Worm (Caenorhabditis elegans) whole organism, mixed stage, embryonic: Measurements from ENCODE around the gene R04A9.1.

Source experiments
- M03D4.4 ChIP-seq: sonication (generic microtip); optimal IDR thresholded peaks from 2 replicates; lab custom pipeline; 2017; ENCODE audit warnings: mild to moderate bottlenecking, missing genetic modification characterization, missing compliant biosample characterization
- bed-3 ChIP-seq: fragments of 200-800 bp; sonication (Bioruptor generic); optimal IDR thresholded peaks from 3 replicates; lab custom pipeline; 2018; ENCODE audit warnings: mild to moderate bottlenecking, missing genetic modification characterization, moderate library complexity, missing compliant biosample characterization
- blmp-1 ChIP-seq: fragments of 150-350 bp; optimal IDR thresholded peaks from 2 replicates; lab custom pipeline; 2014; ENCODE audit warnings: missing biosample characterization, missing genetic modification characterization
- ceh-39 ChIP-seq: fragments of 150-350 bp; optimal IDR thresholded peaks from 2 replicates; lab custom pipeline; 2014; ENCODE audit warnings: missing biosample characterization, missing genetic modification characterization
- ceh-43 ChIP-seq: fragments of 200-800 bp; sonication (Bioruptor generic); optimal IDR thresholded peaks from 2 replicates; lab custom pipeline; 2018; ENCODE audit warnings: mild to moderate bottlenecking, missing genetic modification characterization, moderate library complexity, missing compliant biosample characterization
- ceh-83 ChIP-seq: fragments of 200-800 bp; sonication (Bioruptor generic); optimal IDR thresholded peaks from 2 replicates; lab custom pipeline; 2018; ENCODE audit warnings: mild to moderate bottlenecking, missing genetic modification characterization, missing compliant biosample characterization
- ces-1 ChIP-seq: fragments of 150-350 bp; optimal IDR thresholded peaks from 2 replicates; lab custom pipeline; 2014; ENCODE audit warnings: missing biosample characterization, missing genetic modification reagents, missing genetic modification characterization
- cnd-1 ChIP-seq: fragments of 200-800 bp; sonication (Bioruptor generic); optimal IDR thresholded peaks from 2 replicates; lab custom pipeline; 2018; ENCODE audit warnings: mild to moderate bottlenecking, missing genetic modification characterization, missing compliant biosample characterization
- drap-1 ChIP-seq: fragments of 200-800 bp; sonication (Bioruptor generic); optimal IDR thresholded peaks from 3 replicates; lab custom pipeline; 2018; ENCODE audit warnings: mild to moderate bottlenecking, missing genetic modification characterization, missing compliant biosample characterization
- elt-1 ChIP-seq: sonication (generic microtip); optimal IDR thresholded peaks from 2 replicates; lab custom pipeline; 2017; ENCODE audit warnings: missing genetic modification characterization, mild to moderate bottlenecking, missing compliant biosample characterization, antibody characterized with exemption, moderate library complexity, borderline replicate concordance; ENCODE audit not compliant: insufficient read depth
- elt-3 ChIP-seq: fragments of 150-350 bp; optimal IDR thresholded peaks from 2 replicates; lab custom pipeline; 2014; ENCODE audit warnings: missing biosample characterization, missing genetic modification characterization
- flh-1 ChIP-seq: fragments of 200-800 bp; sonication (Bioruptor generic); optimal IDR thresholded peaks from 2 replicates; lab custom pipeline; 2018; ENCODE audit warnings: mild to moderate bottlenecking, missing genetic modification characterization, moderate library complexity, missing compliant biosample characterization
- ham-2 ChIP-seq: fragments of 200-800 bp; sonication (Bioruptor generic); optimal IDR thresholded peaks from 2 replicates; lab custom pipeline; 2018; ENCODE audit warnings: mild to moderate bottlenecking, missing genetic modification characterization, missing compliant biosample characterization
- hlh-1 ChIP-seq: fragments of 150-350 bp; optimal IDR thresholded peaks from 2 replicates; lab custom pipeline; 2014; ENCODE audit warnings: missing biosample characterization, missing genetic modification reagents, missing genetic modification characterization
- lin-13 ChIP-seq: fragments of 150-350 bp; optimal IDR thresholded peaks from 2 replicates; lab custom pipeline; 2014; ENCODE audit warnings: missing biosample characterization, missing genetic modification characterization
- lin-32 ChIP-seq: fragments of 200-800 bp; sonication (Bioruptor generic); optimal IDR thresholded peaks from 2 replicates; lab custom pipeline; 2018; ENCODE audit warnings: mild to moderate bottlenecking, missing genetic modification characterization, missing compliant biosample characterization
- lsy-2 ChIP-seq: fragments of 150-350 bp; optimal IDR thresholded peaks from 2 replicates; lab custom pipeline; 2014; ENCODE audit warnings: missing biosample characterization, missing genetic modification characterization
- mab-5 ChIP-seq: fragments of 150-350 bp; optimal IDR thresholded peaks from 2 replicates; lab custom pipeline; 2014; ENCODE audit warnings: missing biosample characterization, missing genetic modification characterization
- mep-1 ChIP-seq: fragments of 150-350 bp; optimal IDR thresholded peaks from 2 replicates; lab custom pipeline; 2017; ENCODE audit warnings: missing biosample characterization, missing genetic modification reagents, missing genetic modification characterization, inconsistent platforms
- mls-2 ChIP-seq: sonication (generic microtip); optimal IDR thresholded peaks from 2 replicates; lab custom pipeline; 2016; ENCODE audit warnings: mild to moderate bottlenecking, missing genetic modification characterization, moderate library complexity, missing compliant biosample characterization
- nhr-12 ChIP-seq: fragments of 150-350 bp; optimal IDR thresholded peaks from 2 replicates; lab custom pipeline; 2014; ENCODE audit warnings: missing biosample characterization, missing genetic modification characterization
- nhr-2 ChIP-seq: fragments of 150-350 bp; optimal IDR thresholded peaks from 2 replicates; lab custom pipeline; 2014; ENCODE audit warnings: missing biosample characterization, missing genetic modification characterization
- nhr-237 ChIP-seq: fragments of 150-350 bp; optimal IDR thresholded peaks from 2 replicates; lab custom pipeline; 2014; ENCODE audit warnings: missing biosample characterization, missing genetic modification characterization
- nhr-28 ChIP-seq: fragments of 150-350 bp; optimal IDR thresholded peaks from 2 replicates; lab custom pipeline; 2014; ENCODE audit warnings: missing biosample characterization, missing genetic modification characterization
- nhr-76 ChIP-seq: sonication (generic microtip); optimal IDR thresholded peaks from 2 replicates; lab custom pipeline; 2017; ENCODE audit warnings: missing biosample characterization, missing genetic modification characterization
- pha-4 ChIP-seq: fragments of 150-350 bp; optimal IDR thresholded peaks from 2 replicates; lab custom pipeline; 2018; ENCODE audit warnings: missing biosample characterization, missing genetic modification reagents, missing genetic modification characterization
- sem-2 ChIP-seq: fragments of 200-800 bp; sonication (Bioruptor generic); optimal IDR thresholded peaks from 2 replicates; lab custom pipeline; 2018; ENCODE audit warnings: mild to moderate bottlenecking, missing genetic modification characterization, missing compliant biosample characterization
- snpc-4 ChIP-seq: fragments of 150-350 bp; optimal IDR thresholded peaks from 2 replicates; lab custom pipeline; 2014; ENCODE audit warnings: missing biosample characterization, missing genetic modification characterization
- sptf-1 ChIP-seq: sonication (generic microtip); optimal IDR thresholded peaks from 2 replicates; lab custom pipeline; 2017; ENCODE audit warnings: mild to moderate bottlenecking, missing genetic modification characterization, moderate library complexity, missing compliant biosample characterization
- tbx-8 ChIP-seq: fragments of 200-800 bp; sonication (Bioruptor generic); optimal IDR thresholded peaks from 2 replicates; lab custom pipeline; 2018; ENCODE audit warnings: mild to moderate bottlenecking, missing genetic modification characterization, moderate library complexity, missing compliant biosample characterization
- unc-120 ChIP-seq: sonication (generic microtip); optimal IDR thresholded peaks from 2 replicates; lab custom pipeline; 2017; ENCODE audit warnings: missing genetic modification characterization, missing compliant biosample characterization; ENCODE audit not compliant: poor library complexity, severe bottlenecking
- unc-39 ChIP-seq: fragments of 150-350 bp; optimal IDR thresholded peaks from 2 replicates; lab custom pipeline; 2014; ENCODE audit warnings: missing biosample characterization, missing genetic modification characterization
- unc-62 ChIP-seq: fragments of 150-350 bp; optimal IDR thresholded peaks from 2 replicates; lab custom pipeline; 2014; ENCODE audit warnings: missing biosample characterization, missing genetic modification reagents, missing genetic modification characterization
- zip-8 ChIP-seq: fragments of 150-350 bp; optimal IDR thresholded peaks from 2 replicates; lab custom pipeline; 2014; ENCODE audit warnings: missing biosample characterization, missing genetic modification characterization
- ztf-11 ChIP-seq: fragments of 150-350 bp; optimal IDR thresholded peaks from 2 replicates; lab custom pipeline; 2014; ENCODE audit warnings: missing biosample characterization, missing genetic modification characterization

Gene R04A9.1

DNA sequence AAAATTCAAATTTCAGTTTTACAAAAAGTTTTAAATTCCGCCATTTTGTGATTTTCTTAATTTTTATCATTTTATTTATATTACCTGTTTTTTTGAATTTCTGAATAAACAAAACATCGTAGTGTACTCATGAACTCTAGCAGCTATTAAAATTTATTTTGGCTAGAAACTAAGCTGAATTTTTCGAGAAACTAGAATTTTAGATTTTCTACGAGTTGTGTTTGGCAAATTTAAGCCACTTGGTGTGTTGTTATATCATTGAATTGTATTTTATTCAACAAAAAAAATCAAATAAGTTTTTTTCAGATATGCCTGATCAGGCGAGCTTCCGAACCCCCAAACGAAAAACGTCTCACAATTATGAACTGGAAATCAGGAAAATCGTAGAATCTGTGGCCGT lies 7.4 kb upstream of the R04A9.1 start, which contains the start of gene R04A9.6:
Gene R04A9.6 (plus strand): TSS at position 301 of the 400 bp plus-strand sequence.
- TF ChIP-seq unc-62 (no peak), mep-1 (tag; lab: Kevin White, UChicago) (no peak), nhr-2 (tag; lab: Kevin White, UChicago) (no peak), ceh-39 (tag; lab: Kevin White, UChicago) (no peak), ztf-11 (tag; lab: Kevin White, UChicago) (no peak), M03D4.4 (tag; lab: Kevin White, UChicago) (no peak), unc-39 (tag; lab: Kevin White, UChicago) (no peak), elt-1 (tag; lab: Kevin White, UChicago) (no peak), lin-13 (no peak), sptf-1 (tag; lab: Kevin White, UChicago) (no peak), nhr-76 (tag; lab: Kevin White, UChicago) (no peak), snpc-4 (tag; lab: Kevin White, UChicago) (no peak)

DNA sequence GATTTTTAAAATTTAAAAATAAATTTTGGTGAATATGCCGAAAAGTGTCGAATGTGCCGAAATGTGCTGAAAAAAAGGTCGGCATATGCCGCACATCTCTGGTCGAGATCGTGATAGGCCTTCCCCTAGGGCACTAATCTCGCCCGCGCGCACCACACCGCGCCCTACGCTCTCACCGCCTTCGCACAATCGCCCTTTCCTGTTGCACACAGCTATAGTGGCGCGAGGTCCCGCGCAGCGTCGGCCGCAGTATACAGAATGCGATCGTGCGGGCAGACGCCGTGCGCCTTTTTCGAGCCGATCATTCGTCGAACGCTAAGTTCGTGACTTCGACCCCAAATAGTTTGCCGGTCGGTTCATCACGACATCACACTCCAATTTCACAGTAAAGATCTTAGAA lies 5.2 kb upstream of the R04A9.1 start:
- TF ChIP-seq mab-5 (tag; lab: Kevin White, UChicago) (no peak), ceh-39 (tag; lab: Kevin White, UChicago) (no peak), M03D4.4 (tag; lab: Kevin White, UChicago) (no peak), mls-2 (tag; lab: Kevin White, UChicago) (no peak), nhr-12 (tag; lab: Kevin White, UChicago) (no peak), elt-3 (tag; lab: Kevin White, UChicago) (no peak), sptf-1 (tag; lab: Kevin White, UChicago) (no peak), lsy-2 (tag; lab: Kevin White, UChicago) (no peak), unc-62 (no peak), lin-13 (no peak), lin-32 (no peak)

DNA sequence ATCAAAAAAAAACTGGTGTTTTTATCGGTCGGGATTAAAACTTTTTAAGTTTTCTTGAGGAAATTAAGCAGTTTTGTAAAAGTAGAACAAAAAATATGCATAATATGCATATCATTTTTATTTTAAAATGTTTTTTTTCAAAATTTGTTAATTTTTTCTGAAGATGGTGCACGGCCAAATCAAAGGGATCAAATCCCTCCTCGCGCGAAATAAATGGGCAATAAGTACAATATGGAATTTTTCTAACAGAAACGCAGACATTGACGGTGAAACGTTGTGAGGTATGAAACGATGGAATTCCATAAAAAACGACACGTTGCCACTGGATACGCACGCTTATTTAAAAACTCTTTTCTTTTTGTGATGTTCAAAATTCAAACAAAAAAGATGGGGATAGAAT lies 1.7 kb upstream of the R04A9.1 start:
- no peak for TF ChIP-seq M03D4.4 (tag; lab: Kevin White, UChicago)
- no peak for TF ChIP-seq zip-8 (tag; lab: Kevin White, UChicago)
- TF ChIP-seq ham-2 (GFP tag; lab: Kevin White, UChicago), result no peak
- TF ChIP-seq nhr-12 (tag; lab: Kevin White, UChicago), result no peak
- no peak for TF ChIP-seq lsy-2 (tag; lab: Kevin White, UChicago)
- TF ChIP-seq ceh-43, result no peak
- TF ChIP-seq lin-32, result no peak
- no peak for TF ChIP-seq ztf-11 (tag; lab: Kevin White, UChicago)
- TF ChIP-seq elt-3 (tag; lab: Kevin White, UChicago), result no peak

DNA sequence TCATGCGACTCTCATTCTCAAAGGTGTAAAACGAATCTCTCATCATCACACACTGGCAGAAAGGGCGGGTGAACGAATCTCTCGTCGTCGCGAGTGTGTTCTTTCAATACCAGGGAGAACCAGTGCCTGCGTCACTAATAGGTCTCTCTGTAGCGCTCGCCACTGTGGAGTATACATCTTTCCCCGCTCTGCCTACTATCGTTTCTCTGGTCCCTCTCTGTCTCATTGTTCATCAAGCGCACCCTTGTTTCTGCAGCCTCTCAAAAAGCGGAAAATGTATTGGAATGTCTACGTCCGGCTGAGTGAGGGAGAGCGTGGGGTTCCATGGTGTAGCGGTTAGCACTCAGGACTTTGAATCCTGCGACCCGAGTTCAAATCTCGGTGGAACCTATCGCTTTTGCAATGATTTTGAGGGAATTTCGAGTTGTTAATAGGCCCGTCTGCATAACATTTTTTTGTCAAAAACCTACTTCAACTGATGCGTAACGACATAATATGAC lies 5.4 kb downstream of the R04A9.1 start:
- peak; percentile 95 for TF ChIP-seq ham-2 (GFP tag; lab: Kevin White, UChicago)
- TF ChIP-seq ceh-43, result peak; percentile 80
- TF ChIP-seq ces-1 (GFP tag; lab: Kevin White, UChicago), result peak; percentile 88
- TF ChIP-seq snpc-4 (tag; lab: Kevin White, UChicago), result no peak
- peak; percentile 75 for TF ChIP-seq bed-3 (GFP tag; lab: Kevin White, UChicago)
- peak; percentile 96 for TF ChIP-seq mls-2 (tag; lab: Kevin White, UChicago)
- no peak for TF ChIP-seq zip-8 (tag; lab: Kevin White, UChicago)
- peak; percentile 87 for TF ChIP-seq cnd-1
- peak; percentile 41 for TF ChIP-seq nhr-76 (tag; lab: Kevin White, UChicago)
- TF ChIP-seq nhr-12 (tag; lab: Kevin White, UChicago), result no peak
- peak; percentile 75 for TF ChIP-seq unc-39 (tag; lab: Kevin White, UChicago)
- peak; percentile 87 for TF ChIP-seq unc-120 (tag; lab: Kevin White, UChicago)
- TF ChIP-seq unc-62, result peak; percentile 57
- TF ChIP-seq blmp-1 (tag; lab: Kevin White, UChicago), result no peak
- peak; percentile 40 for TF ChIP-seq lin-13
- peak; percentile 38 for TF ChIP-seq mab-5 (tag; lab: Kevin White, UChicago)
- TF ChIP-seq ceh-83 (GFP tag; lab: Kevin White, UChicago), result peak; percentile 91
- TF ChIP-seq elt-1 (tag; lab: Kevin White, UChicago), result no peak
- TF ChIP-seq pha-4 (tag; lab: Kevin White, UChicago), result peak; percentile 77
- TF ChIP-seq nhr-28 (tag; lab: Kevin White, UChicago), result peak; percentile 58
- TF ChIP-seq tbx-8 (GFP tag; lab: Kevin White, UChicago), result peak; percentile 75
- TF ChIP-seq drap-1 (GFP tag; lab: Kevin White, UChicago), result peak; percentile 94
- TF ChIP-seq ceh-39 (tag; lab: Kevin White, UChicago), result peak; percentile 4
- peak; percentile 85 for TF ChIP-seq lin-32
- peak; percentile 24 for TF ChIP-seq nhr-2 (tag; lab: Kevin White, UChicago)
- peak; percentile 88 for TF ChIP-seq nhr-237 (tag; lab: Kevin White, UChicago)
- peak; percentile 74 for TF ChIP-seq ztf-11 (tag; lab: Kevin White, UChicago)
- peak; percentile 73 for TF ChIP-seq flh-1
- TF ChIP-seq hlh-1 (tag; lab: Kevin White, UChicago), result peak; percentile 24
- peak; percentile 90 for TF ChIP-seq M03D4.4 (tag; lab: Kevin White, UChicago)
- TF ChIP-seq mep-1 (tag; lab: Kevin White, UChicago), result peak; percentile 86
- peak; percentile 39 for TF ChIP-seq lsy-2 (tag; lab: Kevin White, UChicago)
- peak; percentile 84 for TF ChIP-seq sem-2 (GFP tag; lab: Kevin White, UChicago)
- TF ChIP-seq sptf-1 (tag; lab: Kevin White, UChicago), result peak; percentile 93
- TF ChIP-seq elt-3 (tag; lab: Kevin White, UChicago), result peak; percentile 9
